Worm (Caenorhabditis elegans): ENCODE measurements around the gene srbc-58.
"Not testable (repeated sequence)": the region's sequence is repeated elsewhere in the genome, so short reads cannot be mapped to it uniquely, and the experiment has no call there.

ce11 chrV:820629-821028, 45.8 kb downstream of the srbc-58 start, which contains the start of gene srx-32:
- not testable (repeated sequence) for TF ChIP-seq him-1, W03F9.2 (tag; optimal IDR thresholded peaks at IDR 0.05)

All from whole organism, L4/young adult.